Fruit fly (Drosophila melanogaster) whole organism, prepupa: ENCODE measurements around the gene CG15282.

ENCODE experiments used
- Blimp-1 ChIP-seq: fragments of 200-800 bp; sonication (Bioruptor generic); optimal IDR thresholded peaks from 3 replicates; lab custom pipeline; 2017; ENCODE audit warnings: missing biosample characterization, missing genetic modification characterization, mild to moderate bottlenecking, moderate library complexity, missing genetic modification reagents
- CG10669 ChIP-seq: fragments of 200-800 bp; sonication (Bioruptor generic); optimal IDR thresholded peaks from 3 replicates; lab custom pipeline; 2018; ENCODE audit warnings: missing biosample characterization, mild to moderate bottlenecking, missing genetic modification characterization, moderate library complexity
- CG11294 ChIP-seq: fragments of 200-800 bp; sonication (Bioruptor generic); IDR thresholded peaks from 2 replicates; pipeline ENCODE4 v1.3.6; 2022; ENCODE audit warnings: missing biosample characterization, missing genetic modification characterization
- CG11762 ChIP-seq: fragments of 200-800 bp; sonication (Bioruptor generic); optimal IDR thresholded peaks from 3 replicates; lab custom pipeline; 2016; ENCODE audit warnings: missing biosample characterization, missing genetic modification characterization; ENCODE audit not compliant: insufficient read depth
- CG11902 ChIP-seq: fragments of 200-800 bp; sonication (Bioruptor generic); optimal IDR thresholded peaks from 3 replicates; lab custom pipeline; 2016; ENCODE audit warnings: missing biosample characterization, missing genetic modification characterization
- CG1621 ChIP-seq: fragments of 200-800 bp; sonication (Bioruptor generic); optimal IDR thresholded peaks from 3 replicates; lab custom pipeline; 2018; ENCODE audit warnings: missing biosample characterization, mild to moderate bottlenecking, missing genetic modification characterization
- CG16779 ChIP-seq: fragments of 200-800 bp; sonication (Bioruptor generic); optimal IDR thresholded peaks from 3 replicates; lab custom pipeline; 2017; ENCODE audit warnings: missing biosample characterization, mild to moderate bottlenecking, missing genetic modification characterization
- CG3032 ChIP-seq: fragments of 200-800 bp; optimal IDR thresholded peaks from 2 replicates; lab custom pipeline; 2019; ENCODE audit warnings: missing biosample characterization, mild to moderate bottlenecking, missing genetic modification characterization, moderate library complexity
- CG31627 ChIP-seq: fragments of 200-800 bp; sonication (Bioruptor generic); optimal IDR thresholded peaks from 3 replicates; lab custom pipeline; 2016; ENCODE audit warnings: missing biosample characterization, missing genetic modification characterization
- CG34406 ChIP-seq: fragments of 200-800 bp; sonication (Bioruptor generic); optimal IDR thresholded peaks from 3 replicates; lab custom pipeline; 2016; ENCODE audit warnings: missing biosample characterization, missing genetic modification characterization
- CG3919 ChIP-seq: fragments of 200-800 bp; sonication (Bioruptor generic); optimal IDR thresholded peaks from 3 replicates; lab custom pipeline; 2016; ENCODE audit warnings: missing biosample characterization, missing genetic modification characterization
- CG4318 ChIP-seq: fragments of 200-800 bp; sonication (Bioruptor generic); optimal IDR thresholded peaks from 3 replicates; lab custom pipeline; 2017; ENCODE audit warnings: missing biosample characterization, mild to moderate bottlenecking, missing genetic modification characterization
- CG6276 ChIP-seq: fragments of 200-800 bp; sonication (Bioruptor generic); optimal IDR thresholded peaks from 2 replicates; lab custom pipeline; 2017; ENCODE audit warnings: missing biosample characterization, mild to moderate bottlenecking, missing genetic modification characterization
- CG6792 ChIP-seq: fragments of 200-800 bp; sonication (Bioruptor generic); optimal IDR thresholded peaks from 3 replicates; lab custom pipeline; 2016; ENCODE audit warnings: missing biosample characterization, missing genetic modification characterization
- CG6854 ChIP-seq: fragments of 200-800 bp; sonication (Bioruptor generic); optimal IDR thresholded peaks from 2 replicates; lab custom pipeline; 2017; ENCODE audit warnings: missing biosample characterization, mild to moderate bottlenecking, missing genetic modification characterization
- CG7368 ChIP-seq: fragments of 200-800 bp; sonication (Bioruptor generic); optimal IDR thresholded peaks from 3 replicates; lab custom pipeline; 2016; ENCODE audit warnings: missing biosample characterization, missing genetic modification characterization
- CG8119 ChIP-seq: fragments of 200-800 bp; sonication (Bioruptor generic); IDR thresholded peaks from 3 replicates; pipeline ENCODE4 v1.3.6; 2022; ENCODE audit warnings: missing biosample characterization, missing genetic modification characterization
- CG8632 ChIP-seq: fragments of 200-800 bp; sonication (Bioruptor generic); optimal IDR thresholded peaks from 3 replicates; lab custom pipeline; 2016; ENCODE audit warnings: missing biosample characterization, missing genetic modification characterization
- CG9139 ChIP-seq: fragments of 200-800 bp; sonication (Bioruptor generic); optimal IDR thresholded peaks from 3 replicates; lab custom pipeline; 2017; ENCODE audit warnings: missing biosample characterization, mild to moderate bottlenecking, missing genetic modification characterization
- Eip78C ChIP-seq: fragments of 200-800 bp; sonication (Bioruptor generic); peaks from one replicate; lab custom pipeline; 2016; ENCODE audit warnings: missing biosample characterization, missing genetic modification characterization
- Ets21C ChIP-seq: fragments of 200-800 bp; sonication (Bioruptor generic); optimal IDR thresholded peaks from 3 replicates; lab custom pipeline; 2016; ENCODE audit warnings: missing biosample characterization, missing genetic modification characterization
- Gug ChIP-seq: fragments of 200-800 bp; sonication (Bioruptor generic); IDR thresholded peaks from 2 replicates; pipeline ENCODE4 v1.3.6; 2022; ENCODE audit warnings: missing biosample characterization, missing genetic modification characterization
- Hr38 ChIP-seq: sonication (Bioruptor generic); optimal IDR thresholded peaks from 2 replicates; lab custom pipeline; 2016; ENCODE audit warnings: missing biosample characterization, missing genetic modification characterization
- Hr39 ChIP-seq: fragments of 200-800 bp; sonication (Bioruptor generic); optimal IDR thresholded peaks from 2 replicates; lab custom pipeline; 2016; ENCODE audit warnings: missing biosample characterization, missing genetic modification characterization
- Lpt ChIP-seq: fragments of 200-800 bp; sonication (Bioruptor generic); optimal IDR thresholded peaks from 3 replicates; lab custom pipeline; 2016; ENCODE audit warnings: missing biosample characterization, missing genetic modification characterization
- Met ChIP-seq: fragments of 200-800 bp; sonication (Bioruptor generic); optimal IDR thresholded peaks from 3 replicates; lab custom pipeline; 2016; ENCODE audit warnings: missing biosample characterization, missing genetic modification characterization
- OdsH ChIP-seq: fragments of 200-800 bp; sonication (Bioruptor generic); optimal IDR thresholded peaks from 3 replicates; lab custom pipeline; 2016; ENCODE audit warnings: missing biosample characterization, missing genetic modification characterization
- Smox ChIP-seq: fragments of 200-800 bp; sonication (Bioruptor generic); optimal IDR thresholded peaks from 3 replicates; lab custom pipeline; 2016; ENCODE audit warnings: missing biosample characterization, missing genetic modification characterization
- Sox15 ChIP-seq: fragments of 200-800 bp; sonication (Bioruptor generic); optimal IDR thresholded peaks from 3 replicates; lab custom pipeline; 2016; ENCODE audit warnings: missing biosample characterization, missing genetic modification characterization
- achi ChIP-seq: fragments of 200-800 bp; sonication (Bioruptor generic); optimal IDR thresholded peaks from 3 replicates; lab custom pipeline; 2016; ENCODE audit warnings: missing biosample characterization, missing genetic modification characterization
- cyc ChIP-seq: fragments of 200-800 bp; sonication (Bioruptor generic); optimal IDR thresholded peaks from 3 replicates; lab custom pipeline; 2016; ENCODE audit warnings: missing biosample characterization, missing genetic modification characterization
- dac ChIP-seq: fragments of 200-800 bp; sonication (Bioruptor generic); optimal IDR thresholded peaks from 2 replicates; lab custom pipeline; 2017; ENCODE audit warnings: missing biosample characterization, mild to moderate bottlenecking, missing genetic modification characterization
- dsx ChIP-seq: fragments of 200-800 bp; optimal IDR thresholded peaks from 3 replicates; lab custom pipeline; 2019; ENCODE audit warnings: missing biosample characterization, mild to moderate bottlenecking, missing genetic modification characterization, moderate library complexity; ENCODE audit not compliant: poor library complexity, severe bottlenecking
- eg ChIP-seq: fragments of 200-800 bp; sonication (Bioruptor generic); IDR thresholded peaks from 3 replicates; pipeline ENCODE4 v1.3.6; 2022; ENCODE audit warnings: missing biosample characterization, missing genetic modification characterization
- esn ChIP-seq: fragments of 200-800 bp; sonication (Bioruptor generic); optimal IDR thresholded peaks from 2 replicates; lab custom pipeline; 2016; ENCODE audit warnings: missing biosample characterization, mild to moderate bottlenecking, missing genetic modification characterization, moderate library complexity
- fd59A ChIP-seq: fragments of 200-800 bp; sonication (Bioruptor generic); optimal IDR thresholded peaks from 2 replicates; lab custom pipeline; 2017; ENCODE audit warnings: missing biosample characterization, mild to moderate bottlenecking, missing genetic modification characterization, missing genetic modification reagents
- fd85E ChIP-seq: fragments of 200-800 bp; sonication (Bioruptor generic); optimal IDR thresholded peaks from 3 replicates; lab custom pipeline; 2016; ENCODE audit warnings: missing biosample characterization, missing genetic modification characterization
- fkh ChIP-seq: fragments of 200-800 bp; sonication (Bioruptor generic); optimal IDR thresholded peaks from 3 replicates; lab custom pipeline; 2017; ENCODE audit warnings: missing biosample characterization, mild to moderate bottlenecking, missing genetic modification characterization, moderate library complexity
- lz ChIP-seq: fragments of 200-800 bp; sonication (Bioruptor generic); optimal IDR thresholded peaks from 3 replicates; lab custom pipeline; 2016; ENCODE audit warnings: missing biosample characterization, missing genetic modification characterization
- net ChIP-seq: fragments of 200-800 bp; sonication (Bioruptor generic); optimal IDR thresholded peaks from 3 replicates; lab custom pipeline; 2016; ENCODE audit warnings: missing biosample characterization, missing genetic modification characterization
- pdm3 ChIP-seq: fragments of 200-800 bp; sonication (Bioruptor generic); optimal IDR thresholded peaks from 3 replicates; lab custom pipeline; 2016; ENCODE audit warnings: missing biosample characterization, missing genetic modification characterization
- salr ChIP-seq, 2 experiments: fragments of 200-800 bp; sonication (Bioruptor generic); optimal IDR thresholded peaks; 3 replicates each; lab custom pipeline; 2016 to 2018; ENCODE audit warnings: missing biosample characterization in 2 of 2, missing genetic modification characterization in 2 of 2, mild to moderate bottlenecking in 1 of 2
- svp ChIP-seq: fragments of 200-800 bp; sonication (Bioruptor generic); peaks from one replicate; lab custom pipeline; 2016; ENCODE audit warnings: missing biosample characterization, missing genetic modification characterization
- topi ChIP-seq: fragments of 200-800 bp; sonication (Bioruptor generic); optimal IDR thresholded peaks from 3 replicates; lab custom pipeline; 2016; ENCODE audit warnings: missing biosample characterization, missing genetic modification characterization
- vri ChIP-seq: fragments of 200-800 bp; sonication (Bioruptor generic); optimal IDR thresholded peaks from 3 replicates; lab custom pipeline; 2016; ENCODE audit warnings: missing biosample characterization, mild to moderate bottlenecking, missing genetic modification characterization

Gene CG15282

dm6 chr2L:14688922-14689711 lies 23.2 kb upstream of the CG15282 start, which contains the start of gene osp (continued):
- TF ChIP-seq Met (GFP tag; lab: Kevin White, UChicago) (peak; percentile 96), CG3032 (peak; percentile 100), CG4318 (peak; percentile 93), CG11762 (peak; percentile 98), fd59A (GFP tag; lab: Kevin White, UChicago) (peak; percentile 97), salr (GFP tag; optimal IDR thresholded peaks at IDR 0.05; lab: Kevin White, UChicago) (peak; percentile 92 to 96), net (GFP tag; lab: Kevin White, UChicago) (peak; percentile 98), CG10669 (GFP tag; lab: Kevin White, UChicago) (peak; percentile 99), esn (GFP tag; lab: Kevin White, UChicago) (peak; percentile 97), fd85E (GFP tag; lab: Kevin White, UChicago) (peak; percentile 90), dsx (GFP tag; lab: Kevin White, UChicago) (peak; percentile 99), Blimp-1 (GFP tag; lab: Kevin White, UChicago) (peak; percentile 92), CG11294 (GFP tag; lab: Robert Waterston, UW) (peak; percentile 98), CG3919 (GFP tag; lab: Kevin White, UChicago) (peak; percentile 99)

DNA sequence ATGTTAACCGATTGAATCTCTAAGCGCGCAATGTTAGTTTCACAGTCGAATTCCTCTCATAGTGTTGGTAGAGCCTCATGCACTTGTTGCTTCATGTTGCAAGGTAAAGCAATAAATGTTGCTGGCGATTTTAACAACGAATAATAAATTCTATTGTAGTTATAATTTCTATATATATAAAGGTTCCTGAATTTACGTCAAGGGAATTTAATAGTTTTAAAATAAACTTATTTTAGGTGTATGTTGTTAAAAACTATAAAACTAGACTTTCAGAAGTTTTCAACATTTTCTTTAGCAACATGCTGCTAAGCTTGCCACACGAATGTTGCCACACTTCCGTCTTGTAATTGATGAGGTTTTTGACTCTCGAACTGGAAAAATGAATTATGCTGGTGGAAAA lies 22.0 kb upstream of the CG15282 start:
- TF ChIP-seq topi (GFP tag; lab: Kevin White, UChicago) (no peak), CG3032 (no peak), CG31627 (GFP tag; lab: Kevin White, UChicago) (no peak), CG8119 (GFP tag; lab: Robert Waterston, UW) (no peak), lz (no peak), Gug (GFP tag; lab: Robert Waterston, UW) (no peak), dac (no peak), OdsH (GFP tag; lab: Kevin White, UChicago) (no peak), cyc (no peak), dsx (GFP tag; lab: Kevin White, UChicago) (no peak)

- TF ChIP-seq CG34406 (GFP tag; lab: Kevin White, UChicago), result no peak
- TF ChIP-seq dsx (GFP tag; lab: Kevin White, UChicago), result no peak
- TF ChIP-seq Hr38 (GFP tag; lab: Kevin White, UChicago), result no peak
- TF ChIP-seq Eip78C (GFP tag; lab: Kevin White, UChicago), result peak; percentile 74
- no peak for TF ChIP-seq fd59A (GFP tag; lab: Kevin White, UChicago)
- no peak for TF ChIP-seq CG8119 (GFP tag; lab: Robert Waterston, UW)
- TF ChIP-seq Lpt, result no peak
- TF ChIP-seq CG9139 (GFP tag; lab: Kevin White, UChicago), result no peak
- TF ChIP-seq CG6792 (GFP tag; lab: Kevin White, UChicago), result no peak
- TF ChIP-seq cyc, result peak; percentile 46
- no peak for TF ChIP-seq CG1621 (tag; lab: Kevin White, UChicago)
- TF ChIP-seq vri, result no peak
- no peak for TF ChIP-seq Sox15 (GFP tag; lab: Kevin White, UChicago)
- TF ChIP-seq Met (GFP tag; lab: Kevin White, UChicago), result peak; percentile 54
- TF ChIP-seq Ets21C (GFP tag; lab: Kevin White, UChicago), result no peak
- TF ChIP-seq pdm3, result no peak
- no peak for TF ChIP-seq dac
- TF ChIP-seq CG3919 (GFP tag; lab: Kevin White, UChicago), result no peak
- TF ChIP-seq CG16779 (tag; lab: Kevin White, UChicago), result no peak
- TF ChIP-seq CG6854, result no peak
- TF ChIP-seq esn (GFP tag; lab: Kevin White, UChicago), result peak; percentile 55
- TF ChIP-seq net (GFP tag; lab: Kevin White, UChicago), result no peak
- TF ChIP-seq Hr39, result peak; percentile 39
- TF ChIP-seq topi (GFP tag; lab: Kevin White, UChicago), result peak; percentile 42
- TF ChIP-seq CG10669 (GFP tag; lab: Kevin White, UChicago), result no peak
- no peak for TF ChIP-seq achi (GFP tag; lab: Kevin White, UChicago)
- peak; percentile 36 for TF ChIP-seq Smox (GFP tag; lab: Kevin White, UChicago)
- no peak for TF ChIP-seq CG6276 (GFP tag; lab: Kevin White, UChicago)
- no peak for TF ChIP-seq fkh (GFP tag; lab: Kevin White, UChicago)
- TF ChIP-seq CG11902 (GFP tag; lab: Kevin White, UChicago), result no peak
- no peak for TF ChIP-seq CG11294 (GFP tag; lab: Robert Waterston, UW)
- no peak for TF ChIP-seq CG3032
- TF ChIP-seq CG7368 (GFP tag; lab: Kevin White, UChicago), result no peak
- no peak for TF ChIP-seq CG8632 (GFP tag; lab: Kevin White, UChicago)
- 0 out of 3 replicates have a peak, but pooled peaks have one; percentile 8 for TF ChIP-seq eg (GFP tag; lab: Robert Waterston, UW)
- peak; percentile 73 for TF ChIP-seq svp (GFP tag; lab: Kevin White, UChicago)
Measured at dm6 chr2L:14690791-14691190, 21.5 kb upstream of the CG15282 start.
